Fruit fly (Drosophila melanogaster): ENCODE measurements around the gene CG8202.

CG8202 gene

dm6 chr3R:8744198-8744597 lies 12.3 kb downstream of the CG8202 start (continued):
- TF ChIP-seq Side (GFP tag; optimal IDR thresholded peaks at IDR 0.05) (no peak), trh (GFP tag; optimal IDR thresholded peaks at IDR 0.05) (no peak), CG13775 (GFP tag; optimal IDR thresholded peaks at IDR 0.05) (no peak), caup (GFP tag; optimal IDR thresholded peaks at IDR 0.05; ENCODE audit: severe bottlenecking) (peak; percentile 15), CG10431 (GFP tag; optimal IDR thresholded peaks at IDR 0.05) (no peak), fd3F (GFP tag; optimal IDR thresholded peaks at IDR 0.05) (peak; percentile 29), phol (tag; optimal IDR thresholded peaks at IDR 0.05) (peak; percentile 37), jumu (GFP tag; optimal IDR thresholded peaks at IDR 0.05) (peak; percentile 53), Hmx (GFP tag; optimal IDR thresholded peaks at IDR 0.05) (no peak), CG33557 (GFP tag; optimal IDR thresholded peaks at IDR 0.05) (no peak), gfzf (GFP tag; optimal IDR thresholded peaks at IDR 0.05) (no peak), run (tag; optimal IDR thresholded peaks at IDR 0.05) (peak; percentile 9), CG12071 (GFP tag; optimal IDR thresholded peaks at IDR 0.05) (no peak), E2f1 (GFP tag; IDR thresholded peaks at IDR 0.05) (peak; percentile 59; the same call in 1 of the 2 replicates), Trl (optimal IDR thresholded peaks at IDR 0.05) (no peak), Trl (GFP tag; optimal IDR thresholded peaks at IDR 0.05) (no peak), CG7839 (tag; optimal IDR thresholded peaks at IDR 0.05) (no peak), CG1792 (GFP tag; optimal IDR thresholded peaks at IDR 0.05) (no peak), ewg (GFP tag; optimal IDR thresholded peaks at IDR 0.05) (no peak), ham (GFP tag; IDR thresholded peaks at IDR 0.05) (no peak), CG15696 (tag; optimal IDR thresholded peaks at IDR 0.05) (no peak), twi (tag; optimal IDR thresholded peaks at IDR 0.05) (no peak), seq (GFP tag; IDR thresholded peaks at IDR 0.05) (no peak), CG31365 (tag; optimal IDR thresholded peaks at IDR 0.05) (no peak), CG15073 (GFP tag; optimal IDR thresholded peaks at IDR 0.05) (no peak), Opbp (GFP tag; IDR thresholded peaks at IDR 0.05; ENCODE audit: partially characterized antibody) (no peak), CG1233 (GFP tag; optimal IDR thresholded peaks at IDR 0.05) (no peak), CG17829 (tag; optimal IDR thresholded peaks at IDR 0.05) (peak; percentile 37), CG14014 (GFP tag; IDR thresholded peaks at IDR 0.05) (no peak; the same call in 1 of the 2 replicates), CG7372 (GFP tag; IDR thresholded peaks at IDR 0.05) (0 out of 2 replicates have a peak, but pooled peaks have one; percentile 33), Blimp-1 (GFP tag; optimal IDR thresholded peaks at IDR 0.05) (peak; percentile 40), croc (GFP tag; conservative IDR thresholded peaks at IDR 0.05) (no peak), CG1529 (GFP tag; optimal IDR thresholded peaks at IDR 0.05) (no peak), slp2 (GFP tag; optimal IDR thresholded peaks at IDR 0.05) (no peak), CoRest (tag; optimal IDR thresholded peaks at IDR 0.05) (peak; percentile 52), CG3281 (GFP tag; optimal IDR thresholded peaks at IDR 0.05) (peak; percentile 11), dm (GFP tag; optimal IDR thresholded peaks at IDR 0.05) (no peak), CG6791 (GFP tag; IDR thresholded peaks at IDR 0.05; ENCODE audit: partially characterized antibody) (no peak), HLHmδ (GFP tag; optimal IDR thresholded peaks at IDR 0.05) (no peak), CG10565 (GFP tag; optimal IDR thresholded peaks at IDR 0.05) (no peak), CG32532 (GFP tag; IDR thresholded peaks at IDR 0.05) (peak; percentile 62; the same call in 1 of the 2 replicates), NC2α (GFP tag; optimal IDR thresholded peaks at IDR 0.05) (no peak), sob (GFP tag; IDR thresholded peaks at IDR 0.05) (peak; percentile 42; the same call in 1 of the 2 replicates), CG2129 (GFP tag; IDR thresholded peaks at IDR 0.05; ENCODE audit: partially characterized antibody) (no peak), Awh (GFP tag; IDR thresholded peaks at IDR 0.05) (0 out of 2 replicates have a peak, but pooled peaks have one; percentile 62), nmo (GFP tag; optimal IDR thresholded peaks at IDR 0.05) (no peak), crol (GFP tag; IDR thresholded peaks at IDR 0.05) (peak; percentile 19; the same call in 1 of the 2 replicates), fd64A (GFP tag; optimal IDR thresholded peaks at IDR 0.05) (no peak), CG4404 (GFP tag; IDR thresholded peaks at IDR 0.05) (0 out of 2 replicates have a peak, but pooled peaks have one; percentile 15), CG8388 (GFP tag; optimal IDR thresholded peaks at IDR 0.05) (peak; percentile 20), psq (GFP tag; optimal IDR thresholded peaks at IDR 0.05) (no peak)

Data from whole organism, embryonic.